Worm (Caenorhabditis elegans) whole organism, L2 larva: ENCODE measurements around the gene cest-2.1.

Source experiments
- C34F6.9 ChIP-seq: fragments of 150-350 bp; optimal IDR thresholded peaks from 2 replicates; lab custom pipeline; 2014; ENCODE audit warnings: missing biosample characterization, missing genetic modification characterization
- F13H6.1 ChIP-seq: sonication (generic microtip); optimal IDR thresholded peaks from 2 replicates; lab custom pipeline; 2016; ENCODE audit warnings: missing genetic modification characterization, missing compliant biosample characterization
- R02D3.7 ChIP-seq: fragments of 150-350 bp; optimal IDR thresholded peaks from 2 replicates; lab custom pipeline; 2014; ENCODE audit warnings: missing biosample characterization, missing genetic modification characterization
- Y55F3AM.14 ChIP-seq: fragments of 200-800 bp; sonication (Bioruptor generic); optimal IDR thresholded peaks from 2 replicates; lab custom pipeline; 2018; ENCODE audit warnings: mild to moderate bottlenecking, missing genetic modification characterization, missing compliant biosample characterization
- ZK546.5 ChIP-seq: sonication (generic microtip); optimal IDR thresholded peaks from 2 replicates; lab custom pipeline; 2017; ENCODE audit warnings: missing biosample characterization, missing genetic modification characterization
- alr-1 ChIP-seq: fragments of 150-350 bp; optimal IDR thresholded peaks from 2 replicates; lab custom pipeline; 2014; ENCODE audit warnings: missing biosample characterization, missing genetic modification characterization
- aly-2 ChIP-seq: fragments of 150-350 bp; optimal IDR thresholded peaks from 2 replicates; lab custom pipeline; 2014; ENCODE audit warnings: missing biosample characterization, missing genetic modification characterization
- ceh-16 ChIP-seq: fragments of 150-350 bp; optimal IDR thresholded peaks from 2 replicates; lab custom pipeline; 2014; ENCODE audit warnings: missing biosample characterization, missing genetic modification characterization
- egl-27 ChIP-seq: sonication (generic microtip); optimal IDR thresholded peaks from 3 replicates; lab custom pipeline; 2017; ENCODE audit warnings: missing biosample characterization, missing genetic modification reagents, missing genetic modification characterization
- elt-1 ChIP-seq: fragments of 150-350 bp; optimal IDR thresholded peaks from 2 replicates; lab custom pipeline; 2014; ENCODE audit warnings: missing biosample characterization, missing genetic modification characterization
- elt-3 ChIP-seq: sonication (generic microtip); optimal IDR thresholded peaks from 2 replicates; lab custom pipeline; 2017; ENCODE audit warnings: missing biosample characterization, missing genetic modification characterization
- fos-1 ChIP-seq: fragments of 150-350 bp; optimal IDR thresholded peaks from 2 replicates; lab custom pipeline; 2014; ENCODE audit warnings: missing biosample characterization, missing genetic modification characterization
- gmeb-1 ChIP-seq: fragments of 150-350 bp; optimal IDR thresholded peaks from 2 replicates; lab custom pipeline; 2014; ENCODE audit warnings: missing biosample characterization, missing genetic modification characterization
- lin-11 ChIP-seq: fragments of 150-350 bp; sonication (generic microtip); optimal IDR thresholded peaks from 2 replicates; lab custom pipeline; 2014; ENCODE audit warnings: missing biosample characterization, missing genetic modification characterization, inconsistent platforms, mixed read lengths
- lin-39 ChIP-seq: fragments of 150-350 bp; optimal IDR thresholded peaks from 2 replicates; lab custom pipeline; 2014; ENCODE audit warnings: missing biosample characterization, missing genetic modification reagents, missing genetic modification characterization
- mab-5 ChIP-seq: fragments of 150-350 bp; optimal IDR thresholded peaks from 2 replicates; lab custom pipeline; 2014; ENCODE audit warnings: missing biosample characterization, missing genetic modification characterization
- mdl-1 ChIP-seq, 2 experiments: fragments of 150-350 bp in 1 of 2; sonication (generic microtip) in 1 of 2; optimal IDR thresholded peaks; 2 replicates each; lab custom pipeline; 2017; ENCODE audit warnings: missing biosample characterization in 2 of 2, missing genetic modification characterization in 2 of 2
- nhr-11 ChIP-seq: fragments of 150-350 bp; optimal IDR thresholded peaks from 2 replicates; lab custom pipeline; 2014; ENCODE audit warnings: missing biosample characterization, missing genetic modification characterization
- nhr-12 ChIP-seq: fragments of 150-350 bp; optimal IDR thresholded peaks from 2 replicates; lab custom pipeline; 2014; ENCODE audit warnings: missing biosample characterization, missing genetic modification characterization
- nhr-129 ChIP-seq: fragments of 150-350 bp; optimal IDR thresholded peaks from 2 replicates; lab custom pipeline; 2014; ENCODE audit warnings: missing biosample characterization, missing genetic modification characterization
- nhr-21 ChIP-seq: fragments of 150-350 bp; optimal IDR thresholded peaks from 2 replicates; lab custom pipeline; 2014; ENCODE audit warnings: missing biosample characterization, missing genetic modification characterization
- nhr-23 ChIP-seq: fragments of 150-350 bp; optimal IDR thresholded peaks from 2 replicates; lab custom pipeline; 2014; ENCODE audit warnings: missing biosample characterization, missing genetic modification reagents, missing genetic modification characterization
- nhr-237 ChIP-seq: fragments of 150-350 bp; optimal IDR thresholded peaks from 2 replicates; lab custom pipeline; 2014; ENCODE audit warnings: missing biosample characterization, missing genetic modification characterization
- nhr-25 ChIP-seq: fragments of 150-350 bp; sonication (generic microtip); optimal IDR thresholded peaks from 3 replicates; lab custom pipeline; 2014; ENCODE audit warnings: missing biosample characterization, missing genetic modification characterization
- nhr-77 ChIP-seq: fragments of 150-350 bp; optimal IDR thresholded peaks from 2 replicates; lab custom pipeline; 2014; ENCODE audit warnings: missing biosample characterization, missing genetic modification characterization
- peb-1 ChIP-seq: fragments of 150-350 bp; optimal IDR thresholded peaks from 2 replicates; lab custom pipeline; 2014; ENCODE audit warnings: missing biosample characterization, missing genetic modification characterization
- sem-4 ChIP-seq: fragments of 150-350 bp; optimal IDR thresholded peaks from 2 replicates; lab custom pipeline; 2014; ENCODE audit warnings: missing biosample characterization, missing genetic modification reagents, missing genetic modification characterization
- skn-1 ChIP-seq: sonication (generic microtip); optimal IDR thresholded peaks from 2 replicates; lab custom pipeline; 2017; ENCODE audit warnings: missing biosample characterization, missing genetic modification characterization
- sma-3 ChIP-seq: sonication (generic microtip); optimal IDR thresholded peaks from 2 replicates; lab custom pipeline; 2016; ENCODE audit warnings: missing genetic modification reagents, missing genetic modification characterization, missing compliant biosample characterization
- sma-9 ChIP-seq, 2 experiments: fragments of 150-350 bp in 1 of 2; sonication (generic microtip) in 1 of 2; optimal IDR thresholded peaks; 2 replicates each; lab custom pipeline; 2014 to 2016; ENCODE audit warnings: missing genetic modification characterization in 2 of 2, mild to moderate bottlenecking in 1 of 2, missing biosample characterization in 1 of 2, missing compliant biosample characterization in 1 of 2, missing genetic modification reagents in 1 of 2, moderate library complexity in 1 of 2
- snpc-4 ChIP-seq: fragments of 150-350 bp; optimal IDR thresholded peaks from 2 replicates; lab custom pipeline; 2014; ENCODE audit warnings: missing biosample characterization, missing genetic modification characterization
- unc-39 ChIP-seq: fragments of 150-350 bp; optimal IDR thresholded peaks from 2 replicates; lab custom pipeline; 2014; ENCODE audit warnings: missing biosample characterization, missing genetic modification characterization
- unc-55 ChIP-seq: fragments of 150-350 bp; sonication (generic microtip); optimal IDR thresholded peaks from 3 replicates; lab custom pipeline; 2014; ENCODE audit warnings: missing biosample characterization, missing genetic modification reagents, missing genetic modification characterization
- unc-62 ChIP-seq: fragments of 150-350 bp; optimal IDR thresholded peaks from 2 replicates; lab custom pipeline; 2014; ENCODE audit warnings: missing biosample characterization, missing genetic modification reagents, missing genetic modification characterization
- ztf-1 ChIP-seq: fragments of 200-800 bp; sonication (Bioruptor generic); conservative IDR thresholded peaks from 2 replicates; pipeline ENCODE4 v1.3.6; 2022; ENCODE audit warnings: missing genetic modification characterization, missing compliant biosample characterization
- ztf-11 ChIP-seq: sonication (generic microtip); optimal IDR thresholded peaks from 2 replicates; lab custom pipeline; 2017; ENCODE audit warnings: missing biosample characterization, missing genetic modification characterization
- ztf-4 ChIP-seq: fragments of 150-350 bp; optimal IDR thresholded peaks from 2 replicates; lab custom pipeline; 2014; ENCODE audit warnings: missing biosample characterization, missing genetic modification characterization

Gene cest-2.1

DNA sequence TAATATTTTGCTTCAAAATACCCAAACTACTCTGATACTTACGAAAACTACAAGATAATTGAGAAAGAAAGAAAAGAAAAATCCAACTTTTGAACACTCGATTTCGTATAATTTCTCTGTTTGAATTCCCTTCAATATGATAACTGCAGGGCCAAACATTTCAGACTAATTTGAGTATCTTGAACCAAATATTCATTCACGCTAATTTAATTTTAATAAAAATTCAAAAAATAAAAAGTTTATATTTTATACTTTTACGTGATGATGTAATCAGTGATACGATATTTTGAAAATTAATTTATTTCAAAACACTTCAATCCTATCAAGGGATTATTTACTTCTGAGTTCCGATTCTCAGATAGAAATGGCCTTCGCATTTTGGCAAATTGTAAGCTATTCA is 8.7 kb upstream of the cest-2.1 start, which contains the start of gene ZC376.8:
Gene ZC376.8, plus strand, starts transcription at position 301 of the 400 bp plus-strand sequence.
- no peak for TF ChIP-seq skn-1 (tag; lab: Kevin White, UChicago)
- TF ChIP-seq aly-2 (tag; lab: Kevin White, UChicago): no peak
- no peak for TF ChIP-seq fos-1 (tag; lab: Kevin White, UChicago)
- TF ChIP-seq sma-3: no peak
- TF ChIP-seq nhr-25 (tag; lab: Kevin White, UChicago): no peak

DNA sequence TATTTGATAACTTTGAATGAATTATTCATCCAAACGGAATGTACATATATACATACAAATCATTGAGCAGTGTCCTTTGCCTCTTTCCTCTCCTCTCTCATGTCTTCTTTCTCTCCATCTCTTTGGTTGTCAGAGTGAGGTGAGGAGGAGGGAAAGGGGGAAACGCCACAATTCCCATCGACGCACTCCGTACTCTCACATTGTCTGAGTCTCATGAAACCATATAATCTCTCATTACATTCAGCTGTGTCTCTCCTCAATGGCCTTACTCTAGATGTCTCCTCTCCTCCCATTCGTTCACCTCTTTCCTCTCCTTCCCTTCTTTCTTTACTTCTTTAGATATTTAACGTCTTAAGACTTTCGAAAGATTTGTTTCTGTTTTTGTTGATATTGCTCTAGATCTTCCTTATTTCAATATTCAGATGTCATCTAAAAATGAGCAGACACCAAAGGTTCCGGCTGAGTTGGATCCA is 6.4 kb upstream of the cest-2.1 start, which contains the start of gene ceh-74:
Gene ceh-74, plus strand, starts transcription at position 423 of the 473 bp plus-strand sequence.
- TF ChIP-seq ztf-1 (GFP tag; lab: Robert Waterston, UW) (no peak), nhr-129 (peak; percentile 50), mdl-1 (tag; optimal IDR thresholded peaks at IDR 0.05; lab: Kevin White, UChicago) (no peak), egl-27 (tag; lab: Kevin White, UChicago) (no peak), fos-1 (tag; lab: Kevin White, UChicago) (no peak), gmeb-1 (tag; lab: Kevin White, UChicago) (no peak), nhr-12 (tag; lab: Kevin White, UChicago) (no peak), lin-11 (no peak), elt-1 (tag; lab: Kevin White, UChicago) (no peak), ztf-4 (tag; lab: Kevin White, UChicago) (no peak), peb-1 (tag; lab: Kevin White, UChicago) (no peak), alr-1 (tag; lab: Kevin White, UChicago) (no peak), ZK546.5 (tag; lab: Kevin White, UChicago) (no peak), C34F6.9 (tag; lab: Kevin White, UChicago) (peak; percentile 61), F13H6.1 (tag; lab: Kevin White, UChicago) (peak; percentile 16), sma-9 (GFP tag; optimal IDR thresholded peaks at IDR 0.05; lab: Kevin White, UChicago) (peak; percentile 7), sma-9 (tag; optimal IDR thresholded peaks at IDR 0.05; lab: Kevin White, UChicago) (no peak), nhr-21 (tag; lab: Kevin White, UChicago) (no peak), nhr-77 (tag; lab: Kevin White, UChicago) (no peak), mab-5 (tag; lab: Kevin White, UChicago) (no peak), elt-3 (no peak), nhr-237 (no peak), snpc-4 (tag; lab: Kevin White, UChicago) (no peak), unc-62 (no peak), ztf-11 (tag; lab: Kevin White, UChicago) (no peak), sem-4 (no peak), ceh-16 (tag; lab: Kevin White, UChicago) (no peak), unc-39 (tag; lab: Kevin White, UChicago) (no peak), lin-39 (no peak), R02D3.7 (no peak)

DNA sequence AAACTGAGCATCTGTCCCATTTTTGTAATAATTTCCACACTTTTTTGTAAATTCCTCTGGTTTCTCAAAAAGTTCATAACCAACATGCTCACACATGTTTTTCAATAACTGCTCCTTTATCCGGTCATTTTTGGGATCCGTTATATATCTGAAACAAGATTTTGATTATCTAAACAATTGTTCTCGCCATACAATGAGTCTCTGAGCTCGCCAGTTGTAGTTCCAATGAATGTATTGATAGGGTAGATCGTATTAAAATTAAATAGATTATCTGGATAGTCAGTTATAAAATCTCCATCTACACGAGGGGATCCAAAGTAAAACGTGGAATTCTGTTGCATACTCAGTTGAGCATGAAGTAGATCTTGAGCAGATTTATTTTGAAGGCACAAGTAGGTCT is 5.3 kb upstream of the cest-2.1 start:
- TF ChIP-seq mab-5 (tag; lab: Kevin White, UChicago): no peak
- no peak for TF ChIP-seq elt-3
- TF ChIP-seq nhr-11 (tag; lab: Kevin White, UChicago): no peak
- TF ChIP-seq ztf-11 (tag; lab: Kevin White, UChicago): no peak
- no peak for TF ChIP-seq aly-2 (tag; lab: Kevin White, UChicago)
- no peak for TF ChIP-seq Y55F3AM.14 (GFP tag; lab: Kevin White, UChicago)
- no peak for TF ChIP-seq snpc-4 (tag; lab: Kevin White, UChicago)
- no peak for TF ChIP-seq nhr-23 (tag; lab: Kevin White, UChicago)
- TF ChIP-seq nhr-129: no peak
- no peak for TF ChIP-seq gmeb-1 (tag; lab: Kevin White, UChicago)
- TF ChIP-seq, all 48 proteins: peak for 0

DNA sequence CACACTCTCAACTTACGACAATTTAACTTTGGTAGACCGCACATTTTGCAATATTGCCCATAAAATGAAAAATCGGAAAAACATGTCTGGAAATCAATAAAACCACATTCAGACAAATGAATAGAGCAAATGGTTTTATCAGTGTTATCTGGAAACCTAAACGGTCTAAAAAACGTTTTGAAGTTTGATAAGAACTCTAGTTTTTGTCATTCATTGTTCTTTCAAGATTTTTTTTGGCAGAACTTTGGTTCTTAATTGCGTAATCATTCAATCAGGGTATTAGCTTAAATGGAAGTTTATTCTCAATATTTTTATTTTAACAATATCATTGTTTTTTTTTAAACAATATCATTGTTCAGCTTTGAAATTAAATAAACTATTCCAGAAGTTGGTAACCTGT is 3.9 kb upstream of the cest-2.1 start, which contains the start of gene cest-2.2:
Gene cest-2.2, minus strand, starts transcription at position 140 of the 400 bp plus-strand sequence.
- TF ChIP-seq fos-1 (tag; lab: Kevin White, UChicago) (peak; percentile 59), unc-55 (no peak)
